Worm (Caenorhabditis elegans) whole organism, L4/young adult: ENCODE measurements around the gene F19C7.8.

Source experiments
- W03F9.2 ChIP-seq: fragments of 150-350 bp; optimal IDR thresholded peaks from 2 replicates; lab custom pipeline; 2014; ENCODE audit warnings: missing biosample characterization, missing genetic modification characterization
- dao-5 ChIP-seq: sonication (generic microtip); optimal IDR thresholded peaks from 2 replicates; lab custom pipeline; 2016; ENCODE audit warnings: missing genotype, missing genetic modification characterization, moderate library complexity, missing compliant biosample characterization
- him-1 ChIP-seq: sonication (generic microtip); optimal IDR thresholded peaks from 2 replicates; lab custom pipeline; 2016; ENCODE audit warnings: missing genotype, missing genetic modification reagents, missing genetic modification characterization, missing compliant biosample characterization

ce11 chrIV:4652962-4653361, 15.1 kb upstream of the F19C7.8 start, which contains the start of gene psr-1:
- TF ChIP-seq W03F9.2 (tag; lab: Kevin White, UChicago) (no peak), him-1 (no peak), dao-5 (tag; lab: Kevin White, UChicago) (no peak)
